Worm (Caenorhabditis elegans): ENCODE results near the gene scd-2.

DNA sequence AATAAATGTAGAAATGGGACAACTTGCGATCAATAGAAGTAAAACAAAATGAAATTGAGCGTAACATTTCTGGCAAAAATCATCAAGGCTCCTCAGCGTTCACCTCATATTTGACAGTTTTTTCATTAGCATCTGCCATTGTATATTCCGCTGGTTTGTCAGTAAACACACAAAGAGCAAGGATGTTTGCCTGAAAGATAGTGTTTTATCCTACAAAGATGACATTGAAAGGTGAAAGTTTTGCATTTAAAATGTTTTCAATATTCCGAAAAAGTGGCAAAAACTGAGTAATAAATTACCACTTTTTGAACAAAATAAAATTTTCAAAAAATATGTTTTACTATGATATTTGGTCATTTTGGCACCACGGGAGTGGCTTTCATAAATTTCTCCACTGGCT lies 52.9 kb downstream of the scd-2 start:
- TF ChIP-seq ref-1 (GFP tag; conservative IDR thresholded peaks at IDR 0.05) (no peak), cog-1 (tag; optimal IDR thresholded peaks at IDR 0.05) (no peak), tab-1 (GFP tag; IDR thresholded peaks at IDR 0.05) (no peak), ztf-23 (GFP tag; IDR thresholded peaks at IDR 0.05) (no peak), flt-1 (GFP tag; IDR thresholded peaks at IDR 0.05) (no peak), T22C8.4 (GFP tag; IDR thresholded peaks at IDR 0.05) (no peak), med-1 (GFP tag; optimal IDR thresholded peaks at IDR 0.05; ENCODE audit: insufficient read depth) (no peak)
